Fruit fly (Drosophila melanogaster) whole organism, adult: ENCODE results near the gene Ir8a.
A peak's percentile ranks its signal among the peaks of the same experiment; 100 is the strongest.

Experiments
- CG11617 ChIP-seq: fragments of 200-800 bp; sonication (Bioruptor generic); optimal IDR thresholded peaks from 2 replicates; lab custom pipeline; 2017; ENCODE audit warnings: mild to moderate bottlenecking, missing biosample characterization, missing genetic modification reagents, missing genetic modification characterization
- CG12768 ChIP-seq: fragments of 200-800 bp; sonication (Bioruptor generic); optimal IDR thresholded peaks from 2 replicates; lab custom pipeline; 2017; ENCODE audit warnings: missing biosample characterization, missing genetic modification characterization, mild to moderate bottlenecking, moderate library complexity, missing genetic modification reagents
- CG14711 ChIP-seq: fragments of 200-800 bp; sonication (Bioruptor generic); optimal IDR thresholded peaks from 2 replicates; lab custom pipeline; 2018; ENCODE audit warnings: missing biosample characterization, mild to moderate bottlenecking, missing genetic modification characterization, moderate library complexity
- CG1620 ChIP-seq: fragments of 200-800 bp; sonication (Bioruptor generic); optimal IDR thresholded peaks from 2 replicates; lab custom pipeline; 2016; ENCODE audit warnings: missing biosample characterization, missing genetic modification characterization
- CG33017 ChIP-seq: fragments of 200-800 bp; sonication (Bioruptor generic); optimal IDR thresholded peaks from 2 replicates; lab custom pipeline; 2018; ENCODE audit warnings: missing biosample characterization, mild to moderate bottlenecking, missing genetic modification characterization, moderate library complexity
- CG5204 ChIP-seq: fragments of 200-800 bp; sonication (Bioruptor generic); optimal IDR thresholded peaks from 2 replicates; lab custom pipeline; 2016; ENCODE audit warnings: missing biosample characterization, missing genetic modification characterization
- CG7045 ChIP-seq: fragments of 200-800 bp; sonication (Bioruptor generic); optimal IDR thresholded peaks from 2 replicates; lab custom pipeline; 2017; ENCODE audit warnings: missing biosample characterization, mild to moderate bottlenecking, missing genetic modification characterization
- CG7101 ChIP-seq: fragments of 200-800 bp; sonication (Bioruptor generic); optimal IDR thresholded peaks from 2 replicates; lab custom pipeline; 2018; ENCODE audit warnings: missing biosample characterization, mild to moderate bottlenecking, missing genetic modification characterization, moderate library complexity
- Clk ChIP-seq: fragments of 200-800 bp; sonication (Bioruptor generic); optimal IDR thresholded peaks from 2 replicates; lab custom pipeline; 2017; ENCODE audit warnings: missing biosample characterization, missing genetic modification characterization
- Crg-1 ChIP-seq: fragments of 200-800 bp; sonication (Bioruptor generic); optimal IDR thresholded peaks from 2 replicates; lab custom pipeline; 2016; ENCODE audit warnings: missing biosample characterization, missing genetic modification characterization
- Hr96 ChIP-seq: fragments of 200-800 bp; sonication (Bioruptor generic); optimal IDR thresholded peaks from 2 replicates; lab custom pipeline; 2016; ENCODE audit warnings: missing biosample characterization, missing genetic modification characterization
- Mnt ChIP-seq: fragments of 200-800 bp; sonication (Bioruptor generic); optimal IDR thresholded peaks from 2 replicates; lab custom pipeline; 2016; ENCODE audit warnings: missing biosample characterization, mild to moderate bottlenecking, missing genetic modification characterization
- bab1 ChIP-seq: fragments of 200-800 bp; sonication (Bioruptor generic); optimal IDR thresholded peaks from 3 replicates; lab custom pipeline; 2019; ENCODE audit warnings: missing biosample characterization, mild to moderate bottlenecking, missing genetic modification characterization, moderate library complexity
- cic ChIP-seq: fragments of 200-800 bp; sonication (Bioruptor generic); optimal IDR thresholded peaks from 2 replicates; lab custom pipeline; 2017; ENCODE audit warnings: missing biosample characterization, mild to moderate bottlenecking, missing genetic modification characterization, moderate library complexity
- cnc ChIP-seq, 2 experiments: fragments of >200 bp; optimal IDR thresholded peaks; 2 replicates each; lab custom pipeline; 2017
- kay ChIP-seq: fragments of 200-800 bp; sonication (Bioruptor generic); peaks from one replicate; lab custom pipeline; 2016; ENCODE audit warnings: missing biosample characterization, missing genetic modification characterization, borderline replicate concordance
- ovo ChIP-seq: fragments of 200-800 bp; sonication (Bioruptor generic); optimal IDR thresholded peaks from 2 replicates; lab custom pipeline; 2016; ENCODE audit warnings: missing biosample characterization, missing genetic modification characterization
- pad ChIP-seq: fragments of 200-800 bp; sonication (Bioruptor generic); optimal IDR thresholded peaks from 3 replicates; lab custom pipeline; 2017; ENCODE audit warnings: missing biosample characterization, missing genetic modification characterization, mild to moderate bottlenecking, moderate library complexity, missing genetic modification reagents
- tj ChIP-seq: fragments of 200-800 bp; sonication (Bioruptor generic); optimal IDR thresholded peaks from 3 replicates; lab custom pipeline; 2017; ENCODE audit warnings: missing biosample characterization, mild to moderate bottlenecking, missing genetic modification characterization, moderate library complexity
- toe ChIP-seq: fragments of 200-800 bp; sonication (Bioruptor generic); optimal IDR thresholded peaks from 2 replicates; lab custom pipeline; 2016; ENCODE audit warnings: missing biosample characterization, missing genetic modification characterization

Ir8a gene

DNA sequence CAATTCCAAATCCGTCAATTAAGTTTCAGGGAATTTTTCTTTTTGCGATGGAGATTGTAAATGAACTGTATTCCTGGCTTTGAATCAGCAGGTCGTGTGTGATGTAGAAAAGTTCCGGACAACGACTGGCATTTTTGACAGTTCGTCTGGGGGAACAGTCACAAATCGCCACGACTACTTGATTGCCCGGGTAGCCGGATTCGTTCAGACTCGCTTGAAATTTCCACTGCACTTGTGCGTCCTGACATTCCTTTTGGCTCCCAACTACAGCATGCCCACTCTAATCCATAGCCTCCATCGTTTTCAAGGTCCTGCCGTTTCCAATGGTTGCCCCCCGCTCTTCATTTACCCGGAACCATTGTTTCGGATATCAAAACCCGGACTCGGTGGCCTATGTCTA is 33.4 kb upstream of the Ir8a start, which contains the start of gene CG17440:
TSS of gene CG17440 (minus strand) at position 101 of the 400 bp plus-strand sequence.
- no peak for TF ChIP-seq CG11617
- TF ChIP-seq pad = no peak
- TF ChIP-seq CG33017 (tag; lab: Kevin White, UChicago) = no peak

DNA sequence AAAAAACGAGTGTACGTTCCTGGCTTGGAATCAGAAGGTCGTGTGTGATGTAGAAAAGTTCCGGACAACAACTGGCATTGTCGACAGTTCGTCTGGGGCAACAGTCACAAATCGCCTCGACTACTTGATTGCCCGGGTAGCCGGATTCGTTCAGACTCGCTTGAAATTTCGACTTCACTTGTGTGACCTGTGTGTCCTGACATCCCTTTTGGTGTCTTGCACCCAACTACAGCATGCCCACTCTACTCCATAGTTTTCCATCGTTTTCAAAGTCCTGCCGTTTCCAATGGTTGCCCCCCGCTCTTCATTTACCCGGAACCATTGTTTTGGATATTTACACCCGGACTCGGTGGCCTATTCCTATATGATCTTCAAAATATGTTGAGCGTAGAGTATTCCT is 31.2 kb upstream of the Ir8a start, which contains the start of gene Erk7:
TSS of gene Erk7 (minus strand) at position 101 of the 400 bp plus-strand sequence.
- TF ChIP-seq Mnt (GFP tag; lab: Kevin White, UChicago) (no peak), toe (GFP tag; lab: Kevin White, UChicago) (no peak), cic (GFP tag; lab: Kevin White, UChicago) (no peak), CG12768 (no peak), CG11617 (no peak), CG7045 (GFP tag; lab: Kevin White, UChicago) (no peak), CG7101 (tag; lab: Kevin White, UChicago) (no peak), CG5204 (GFP tag; lab: Kevin White, UChicago) (no peak)

DNA sequence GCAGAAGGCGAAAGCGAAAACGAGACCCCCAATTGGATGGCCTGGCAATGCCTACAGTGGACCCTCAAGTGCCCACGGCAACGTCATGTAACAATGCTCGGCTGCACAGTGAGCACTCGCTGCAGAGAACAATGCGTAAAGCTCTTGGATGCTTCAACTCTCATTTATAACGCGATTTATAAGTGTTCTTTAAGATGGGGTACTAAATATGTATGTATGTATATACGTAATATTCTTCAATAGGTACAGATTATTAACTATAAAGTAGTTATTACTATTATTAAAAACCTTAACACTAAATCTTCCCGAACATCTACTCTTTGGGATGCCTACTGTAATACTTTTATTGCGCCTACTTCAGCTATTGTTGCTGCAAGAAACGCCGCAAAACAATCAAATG is 29.7 kb upstream of the Ir8a start:
- TF ChIP-seq Clk (GFP tag; lab: Kevin White, UChicago) = no peak
- TF ChIP-seq Mnt (GFP tag; lab: Kevin White, UChicago) = no peak
- no peak for TF ChIP-seq cnc (optimal IDR thresholded peaks at IDR 0.05; lab: Kevin White, UChicago)
- TF ChIP-seq CG11617 = no peak
- TF ChIP-seq toe (GFP tag; lab: Kevin White, UChicago) = no peak
- TF ChIP-seq CG5204 (GFP tag; lab: Kevin White, UChicago) = no peak
- TF ChIP-seq CG1620 (GFP tag; lab: Kevin White, UChicago) = no peak
- TF ChIP-seq ovo (GFP tag; lab: Kevin White, UChicago) = no peak
- TF ChIP-seq pad = no peak
- no peak for TF ChIP-seq bab1
- TF ChIP-seq CG33017 (tag; lab: Kevin White, UChicago) = no peak
- TF ChIP-seq CG14711 (tag; lab: Kevin White, UChicago) = no peak
- no peak for TF ChIP-seq CG7101 (tag; lab: Kevin White, UChicago)
- TF ChIP-seq kay (GFP tag; lab: Kevin White, UChicago) = no peak
- no peak for TF ChIP-seq Hr96 (GFP tag; lab: Kevin White, UChicago)
- no peak for TF ChIP-seq tj (GFP tag; lab: Kevin White, UChicago)

DNA sequence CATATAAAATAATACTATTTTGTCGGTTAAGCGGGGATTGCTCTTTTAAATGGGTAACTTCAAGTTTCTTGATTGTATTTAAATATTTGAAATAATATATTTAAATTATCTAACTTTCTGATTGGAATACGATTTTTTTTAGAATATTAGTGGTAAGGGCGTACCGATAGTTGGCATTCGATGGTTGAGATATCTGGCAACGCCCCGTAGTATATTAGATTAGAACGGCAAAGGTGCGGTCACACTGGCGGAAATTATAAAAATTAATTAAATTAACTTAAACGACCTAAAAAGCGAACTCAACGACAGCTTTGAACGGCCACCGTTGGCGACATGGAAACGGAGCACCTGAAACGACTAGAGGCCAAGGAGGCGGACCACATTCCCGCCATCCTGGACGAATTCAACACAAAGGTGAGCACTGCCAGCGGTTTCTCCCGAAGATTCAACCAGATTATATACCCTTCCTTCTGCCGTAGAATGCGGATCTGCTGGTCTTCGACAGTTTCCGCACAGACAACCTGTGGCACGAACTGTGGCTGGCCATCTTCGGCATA is 19.7 kb upstream of the Ir8a start, which contains the start of gene ric8a:
TSS of gene ric8a (plus strand) at position 205 of the 557 bp plus-strand sequence.
- TF ChIP-seq kay (GFP tag; lab: Kevin White, UChicago) (no peak), tj (GFP tag; lab: Kevin White, UChicago) (peak; percentile 7), CG11617 (peak; percentile 4), CG12768 (no peak), Mnt (GFP tag; lab: Kevin White, UChicago) (peak; percentile 19), CG1620 (GFP tag; lab: Kevin White, UChicago) (no peak), CG14711 (tag; lab: Kevin White, UChicago) (peak; percentile 20), Clk (GFP tag; lab: Kevin White, UChicago) (no peak), Crg-1 (GFP tag; lab: Kevin White, UChicago) (no peak), ovo (GFP tag; lab: Kevin White, UChicago) (no peak), CG33017 (tag; lab: Kevin White, UChicago) (no peak)

DNA sequence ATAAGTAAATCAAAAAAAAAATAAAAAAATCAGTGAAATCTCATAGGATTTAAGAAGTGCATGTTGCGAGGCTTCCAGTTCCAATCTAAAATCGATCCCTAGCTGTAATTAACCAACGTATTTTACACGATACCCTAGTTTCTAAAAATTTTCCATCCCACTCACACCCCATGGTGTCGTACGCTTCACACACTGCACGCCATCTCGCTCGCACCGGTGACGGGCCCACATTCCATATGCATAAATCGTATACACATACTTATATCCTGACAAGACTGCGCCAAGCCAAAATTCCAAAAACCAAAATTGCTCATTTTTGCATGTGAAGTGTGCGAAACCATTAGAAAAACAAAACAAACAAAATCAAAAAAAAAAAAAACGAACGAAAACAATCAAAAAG is 18.6 kb upstream of the Ir8a start:
- TF ChIP-seq CG14711 (tag; lab: Kevin White, UChicago) (no peak), CG33017 (tag; lab: Kevin White, UChicago) (no peak), Crg-1 (GFP tag; lab: Kevin White, UChicago) (no peak), Mnt (GFP tag; lab: Kevin White, UChicago) (no peak), CG7045 (GFP tag; lab: Kevin White, UChicago) (no peak), Hr96 (GFP tag; lab: Kevin White, UChicago) (no peak), pad (no peak), toe (GFP tag; lab: Kevin White, UChicago) (no peak)

DNA sequence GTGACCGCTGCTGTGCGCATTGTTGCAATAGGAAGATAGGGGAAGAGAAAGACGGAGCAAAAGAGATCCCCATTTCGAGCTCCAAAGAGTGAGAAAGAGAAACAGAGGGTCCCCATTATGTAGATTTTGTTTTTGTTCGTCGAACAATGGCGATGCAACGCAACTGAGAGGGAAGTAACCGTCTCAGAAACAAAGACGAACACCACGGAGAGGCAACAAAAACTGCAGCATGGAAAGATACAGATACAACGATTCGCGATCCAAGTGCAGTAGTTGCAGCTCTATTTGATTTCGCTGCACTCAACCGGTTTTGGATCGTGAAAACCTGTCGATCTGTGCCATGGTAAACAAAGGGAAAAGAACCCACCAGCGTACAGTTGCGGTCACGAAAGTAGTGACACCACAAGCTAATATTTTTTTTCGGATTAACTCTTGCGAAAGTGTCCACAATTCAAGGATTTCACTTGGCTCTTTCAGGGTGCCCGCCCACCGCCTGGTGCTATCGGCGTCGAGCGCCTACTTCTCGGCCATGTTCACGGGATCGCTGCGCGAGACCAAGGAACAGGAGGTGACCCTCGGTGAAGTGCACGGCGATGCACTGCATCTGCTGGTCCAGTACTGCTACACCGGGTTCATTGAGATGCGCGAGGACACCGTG is 15.8 kb upstream of the Ir8a start:
- TF ChIP-seq Crg-1 (GFP tag; lab: Kevin White, UChicago) (no peak), CG1620 (GFP tag; lab: Kevin White, UChicago) (no peak), cnc (optimal IDR thresholded peaks at IDR 0.05; lab: Kevin White, UChicago) (no peak), bab1 (no peak), toe (GFP tag; lab: Kevin White, UChicago) (no peak), Hr96 (GFP tag; lab: Kevin White, UChicago) (no peak), CG12768 (no peak), tj (GFP tag; lab: Kevin White, UChicago) (no peak), CG5204 (GFP tag; lab: Kevin White, UChicago) (no peak), CG11617 (no peak), kay (GFP tag; lab: Kevin White, UChicago) (no peak), CG7045 (GFP tag; lab: Kevin White, UChicago) (no peak), Mnt (GFP tag; lab: Kevin White, UChicago) (no peak), CG14711 (tag; lab: Kevin White, UChicago) (no peak)
